Fruit fly (Drosophila melanogaster) whole organism, embryonic: ENCODE data around the gene CG33267.

Experiments
- Atf3 ChIP-seq: fragments of 200-800 bp; sonication (Bioruptor generic); optimal IDR thresholded peaks from 3 replicates; lab custom pipeline; 2016; ENCODE audit warnings: missing biosample characterization, missing genetic modification characterization
- Awh ChIP-seq: fragments of 200-800 bp; sonication (Bioruptor generic); IDR thresholded peaks from 2 replicates; pipeline ENCODE4, ENCODE4 v1.3.6; 2022; ENCODE audit warnings: missing biosample characterization, missing genetic modification characterization
- B-H1 ChIP-seq: fragments of 200-800 bp; sonication (Bioruptor generic); IDR thresholded peaks from 3 replicates; pipeline ENCODE4 v1.3.6; 2022; ENCODE audit warnings: missing biosample characterization, missing genetic modification characterization
- CG13424 ChIP-seq: fragments of 200-800 bp; sonication (Bioruptor generic); optimal IDR thresholded peaks from 2 replicates; lab custom pipeline; 2019; ENCODE audit warnings: missing biosample characterization, mild to moderate bottlenecking, missing genetic modification characterization, moderate library complexity
- CG17359 ChIP-seq: fragments of 200-800 bp; sonication (Bioruptor generic); optimal IDR thresholded peaks from 3 replicates; lab custom pipeline; 2018; ENCODE audit warnings: missing biosample characterization, mild to moderate bottlenecking, missing genetic modification characterization, moderate library complexity
- CG17912 ChIP-seq: fragments of 200-800 bp; sonication (Bioruptor generic); optimal IDR thresholded peaks from 2 replicates; lab custom pipeline; 2018; ENCODE audit warnings: missing biosample characterization, mild to moderate bottlenecking, missing genetic modification characterization
- CG18011 ChIP-seq: fragments of 200-800 bp; sonication (Bioruptor generic); optimal IDR thresholded peaks from 2 replicates; lab custom pipeline; 2017; ENCODE audit warnings: missing biosample characterization, missing genetic modification characterization, mild to moderate bottlenecking, moderate library complexity, missing genotype
- CG33557 ChIP-seq: fragments of 200-800 bp; sonication (Bioruptor generic); optimal IDR thresholded peaks from 2 replicates; lab custom pipeline; 2019; ENCODE audit warnings: missing biosample characterization, mild to moderate bottlenecking, missing genetic modification characterization, moderate library complexity
- CG3847 ChIP-seq: fragments of 200-800 bp; sonication (Bioruptor generic); IDR thresholded peaks from 2 replicates; pipeline ENCODE4 v1.3.6; 2022; ENCODE audit warnings: missing biosample characterization, missing genetic modification characterization
- CG4424 ChIP-seq: fragments of 200-800 bp; sonication (Bioruptor generic); optimal IDR thresholded peaks from 3 replicates; lab custom pipeline; 2016; ENCODE audit warnings: missing biosample characterization, missing genetic modification characterization
- CG7963 ChIP-seq: fragments of 200-800 bp; sonication (Bioruptor generic); IDR thresholded peaks from 3 replicates; pipeline ENCODE4 v1.3.6; 2022; ENCODE audit warnings: missing biosample characterization, missing genetic modification characterization; ENCODE audit not compliant: partially characterized antibody
- CG8359 ChIP-seq: fragments of 200-800 bp; sonication (Bioruptor generic); optimal IDR thresholded peaks from 2 replicates; lab custom pipeline; 2017; ENCODE audit warnings: missing biosample characterization, mild to moderate bottlenecking, missing genetic modification characterization, borderline replicate concordance
- CG9727 ChIP-seq: fragments of 200-800 bp; sonication (Bioruptor generic); optimal IDR thresholded peaks from 3 replicates; lab custom pipeline; 2017; ENCODE audit warnings: missing biosample characterization, mild to moderate bottlenecking, missing genetic modification characterization
- CG9817 ChIP-seq: fragments of 200-800 bp; sonication (Bioruptor generic); optimal IDR thresholded peaks from 2 replicates; lab custom pipeline; 2018; ENCODE audit warnings: missing biosample characterization, mild to moderate bottlenecking, missing genetic modification characterization, moderate library complexity
- Doc3 ChIP-seq: fragments of 200-800 bp; sonication (Bioruptor generic); IDR thresholded peaks from 3 replicates; pipeline ENCODE4 v1.3.6; 2022; ENCODE audit warnings: missing biosample characterization, missing genetic modification characterization; ENCODE audit not compliant: partially characterized antibody
- Drgx ChIP-seq: fragments of 200-800 bp; sonication (Bioruptor generic); IDR thresholded peaks from 2 replicates; pipeline ENCODE4 v1.3.6; 2022; ENCODE audit warnings: missing biosample characterization, missing genetic modification characterization
- Ets65A ChIP-seq: fragments of 200-800 bp; sonication (Bioruptor generic); peaks from one replicate; lab custom pipeline; 2016; ENCODE audit warnings: missing biosample characterization, missing genetic modification characterization
- GATAe ChIP-seq: fragments of 200-800 bp; sonication (Bioruptor generic); conservative IDR thresholded peaks from 2 replicates; pipeline ENCODE4 v1.3.6; 2022; ENCODE audit warnings: missing biosample characterization, missing genetic modification characterization
- H15 ChIP-seq: fragments of 200-800 bp; sonication (Bioruptor generic); IDR thresholded peaks from 3 replicates; pipeline ENCODE4 v1.3.6; 2022; ENCODE audit warnings: missing biosample characterization, missing genetic modification characterization
- Hr39 ChIP-seq: fragments of >200 bp; optimal IDR thresholded peaks from 2 replicates; lab custom pipeline; 2017
- Lim3 ChIP-seq: fragments of 200-800 bp; sonication (Bioruptor generic); IDR thresholded peaks from 2 replicates; pipeline ENCODE4 v1.3.6; 2022; ENCODE audit warnings: missing biosample characterization, missing genetic modification characterization
- Med ChIP-seq: fragments of 200-800 bp; sonication (Bioruptor generic); peaks from one replicate; lab custom pipeline; 2016; ENCODE audit warnings: missing biosample characterization, missing genetic modification characterization, mild to moderate bottlenecking, inconsistent platforms, moderate library complexity
- Rx ChIP-seq: fragments of 200-800 bp; sonication (Bioruptor generic); IDR thresholded peaks from 2 replicates; pipeline ENCODE4 v1.3.6; 2022; ENCODE audit warnings: missing biosample characterization, missing genetic modification characterization
- Tbp ChIP-seq: fragments of >200 bp; optimal IDR thresholded peaks from 2 replicates; lab custom pipeline; 2018; ENCODE audit warnings: missing biosample characterization, missing genetic modification characterization
- ara ChIP-seq: fragments of 200-800 bp; sonication (Bioruptor generic); IDR thresholded peaks from 2 replicates; pipeline ENCODE4 v1.3.6; 2022; ENCODE audit warnings: missing biosample characterization, missing genetic modification characterization
- cg ChIP-seq: fragments of 200-800 bp; sonication (Bioruptor generic); optimal IDR thresholded peaks from 3 replicates; lab custom pipeline; 2019; ENCODE audit warnings: missing biosample characterization, mild to moderate bottlenecking, missing genetic modification characterization, moderate library complexity
- ci ChIP-seq: fragments of 200-800 bp; sonication (Bioruptor generic); IDR thresholded peaks from 3 replicates; pipeline ENCODE4 v1.3.6; 2022; ENCODE audit warnings: missing biosample characterization, missing genetic modification characterization
- crol ChIP-seq: fragments of 200-800 bp; sonication (Bioruptor generic); IDR thresholded peaks from 2 replicates; pipeline ENCODE4 v1.3.6; 2022; ENCODE audit warnings: missing biosample characterization, missing genetic modification characterization
- disco-r ChIP-seq: fragments of 200-800 bp; sonication (Bioruptor generic); optimal IDR thresholded peaks from 2 replicates; lab custom pipeline; 2016; ENCODE audit warnings: missing biosample characterization, missing genetic modification characterization
- dysf ChIP-seq: fragments of 200-800 bp; sonication (Bioruptor generic); IDR thresholded peaks from 3 replicates; pipeline ENCODE4 v1.3.6; 2022; ENCODE audit warnings: missing biosample characterization, missing genetic modification characterization
- exex ChIP-seq: fragments of 200-800 bp; sonication (Bioruptor generic); optimal IDR thresholded peaks from 4 replicates; lab custom pipeline; 2018; ENCODE audit warnings: missing biosample characterization, mild to moderate bottlenecking, missing genetic modification characterization, moderate library complexity
- kay ChIP-seq: fragments of 200-800 bp; sonication (Bioruptor generic); optimal IDR thresholded peaks from 2 replicates; lab custom pipeline; 2016; ENCODE audit warnings: missing biosample characterization, missing genetic modification characterization
- lov ChIP-seq, 2 experiments: fragments of 200-800 bp in 1 of 2; fragments of >200 bp in 1 of 2; sonication (Bioruptor generic) in 1 of 2; IDR thresholded peaks in 1 of 2; optimal IDR thresholded peaks in 1 of 2; 2 replicates in 1 of 2; 3 replicates in 1 of 2; pipeline versions ENCODE4 v1.3.6 to Lab custom; 2017 to 2022; ENCODE audit warnings: missing biosample characterization in 1 of 2, missing genetic modification characterization in 1 of 2
- p53 ChIP-seq: fragments of 200-800 bp; sonication (Bioruptor generic); optimal IDR thresholded peaks from 2 replicates; lab custom pipeline; 2016; ENCODE audit warnings: missing biosample characterization, missing genetic modification characterization
- pita ChIP-seq: fragments of 200-800 bp; sonication (Bioruptor generic); optimal IDR thresholded peaks from 2 replicates; lab custom pipeline; 2017; ENCODE audit warnings: missing biosample characterization, mild to moderate bottlenecking, missing genetic modification characterization
- pnt ChIP-seq: fragments of 200-800 bp; sonication (Bioruptor generic); optimal IDR thresholded peaks from 3 replicates; lab custom pipeline; 2016; ENCODE audit warnings: missing biosample characterization, missing genetic modification characterization
- ranshi ChIP-seq: fragments of 200-800 bp; sonication (Bioruptor generic); IDR thresholded peaks from 2 replicates; pipeline ENCODE4 v1.3.6; 2022; ENCODE audit warnings: missing biosample characterization, missing genetic modification characterization
- rib ChIP-seq: fragments of 200-800 bp; sonication (Bioruptor generic); IDR thresholded peaks from 2 replicates; pipeline ENCODE4 v1.3.6; 2022; ENCODE audit warnings: missing biosample characterization, missing genetic modification characterization
- so ChIP-seq: fragments of 200-800 bp; sonication (Bioruptor generic); IDR thresholded peaks from 3 replicates; pipeline ENCODE4 v1.3.6; 2022; ENCODE audit warnings: missing biosample characterization, missing genetic modification characterization

Gene CG33267

dm6 chr3L:11548009-11548408, 16.3 kb upstream of the CG33267 start:
- TF ChIP-seq CG9817 (tag; lab: Kevin White, UChicago) = no peak
- TF ChIP-seq exex (tag; lab: Kevin White, UChicago) = no peak
- TF ChIP-seq kay = no peak
- TF ChIP-seq ranshi (GFP tag; lab: Robert Waterston, UW) = no peak
- TF ChIP-seq CG13424 (tag; lab: Kevin White, UChicago) = no peak
- no peak for TF ChIP-seq rib (GFP tag; lab: Robert Waterston, UW)
- no peak for TF ChIP-seq cg (GFP tag; lab: Kevin White, UChicago)
- TF ChIP-seq Awh (GFP tag; lab: Robert Waterston, UW) = peak; percentile 18; the same call in 1 of the 2 replicates
- no peak for TF ChIP-seq CG17359
- peak; percentile 52 for TF ChIP-seq Ets65A (GFP tag; lab: Kevin White, UChicago)
- TF ChIP-seq H15 = no peak
- TF ChIP-seq CG33557 = no peak
- peak; percentile 16 for TF ChIP-seq Med
- no peak for TF ChIP-seq CG8359 (GFP tag; lab: Kevin White, UChicago)
- TF ChIP-seq lov (optimal IDR thresholded peaks at IDR 0.05; lab: Kevin White, UChicago) = no peak
- 0 out of 3 replicates have a peak, but pooled peaks have one; percentile 33 for TF ChIP-seq lov (GFP tag; IDR thresholded peaks at IDR 0.05; lab: Robert Waterston, UW)
- TF ChIP-seq CG4424 (GFP tag; lab: Kevin White, UChicago) = no peak
- TF ChIP-seq disco-r (GFP tag; lab: Kevin White, UChicago) = no peak
- no peak for TF ChIP-seq pita (GFP tag; lab: Kevin White, UChicago)
- peak; percentile 25; the same call in 1 of the 2 replicates for TF ChIP-seq ara (GFP tag; lab: Robert Waterston, UW)
- TF ChIP-seq GATAe (GFP tag; lab: Robert Waterston, UW) = no peak
- no peak for TF ChIP-seq dysf
- no peak for TF ChIP-seq CG3847
- TF ChIP-seq crol (GFP tag; lab: Robert Waterston, UW) = peak; percentile 27; the same call in 1 of the 2 replicates
- no peak for TF ChIP-seq Tbp (GFP tag; lab: Kevin White, UChicago)
- TF ChIP-seq so = 0 out of 3 replicates have a peak, but pooled peaks have one; percentile 60
- TF ChIP-seq CG7963 (GFP tag; lab: Robert Waterston, UW) = no peak
- TF ChIP-seq Atf3 (GFP tag; lab: Kevin White, UChicago) = no peak
- TF ChIP-seq, all 482 proteins: peak for 7

- no peak for TF ChIP-seq B-H1 (GFP tag; lab: Robert Waterston, UW)
- no peak for TF ChIP-seq cg (GFP tag; lab: Kevin White, UChicago)
- TF ChIP-seq CG9727 (GFP tag; lab: Kevin White, UChicago) = no peak
- TF ChIP-seq Hr39 (lab: Kevin White, UChicago) = peak; percentile 74
- no peak for TF ChIP-seq ranshi (GFP tag; lab: Robert Waterston, UW)
- no peak for TF ChIP-seq p53 (GFP tag; lab: Kevin White, UChicago)
- TF ChIP-seq Doc3 = no peak
- no peak for TF ChIP-seq CG17912
- TF ChIP-seq ci (GFP tag; lab: Robert Waterston, UW) = 0 out of 3 replicates have a peak, but pooled peaks have one; percentile 24
- TF ChIP-seq CG18011 (GFP tag; lab: Kevin White, UChicago) = no peak
- 0 out of 2 replicates have a peak, but pooled peaks have one; percentile 28 for TF ChIP-seq Drgx (GFP tag; lab: Robert Waterston, UW)
- TF ChIP-seq Lim3 = no peak
- no peak for TF ChIP-seq Rx (GFP tag; lab: Robert Waterston, UW)
- no peak for TF ChIP-seq pnt (GFP tag; lab: Kevin White, UChicago)
Measured at dm6 chr3L:11549432-11549831, 14.9 kb upstream of the CG33267 start.
